Worm (Caenorhabditis elegans) whole organism, L2 larva: ENCODE results near the gene ceh-87.
"Not testable (repeated sequence)": the region's sequence is repeated elsewhere in the genome, so short reads cannot be mapped to it uniquely, and the experiment has no call there.

Source experiments
- F13H6.1 ChIP-seq: sonication (generic microtip); optimal IDR thresholded peaks from 2 replicates; lab custom pipeline; 2016; ENCODE audit warnings: missing genetic modification characterization, missing compliant biosample characterization
- ceh-82 ChIP-seq: fragments of 150-350 bp; optimal IDR thresholded peaks from 2 replicates; lab custom pipeline; 2014; ENCODE audit warnings: missing biosample characterization, missing genetic modification characterization
- dmd-4 ChIP-seq: sonication (generic microtip); optimal IDR thresholded peaks from 2 replicates; lab custom pipeline; 2017; ENCODE audit warnings: missing biosample characterization, missing genetic modification characterization
- fos-1 ChIP-seq: fragments of 150-350 bp; optimal IDR thresholded peaks from 2 replicates; lab custom pipeline; 2014; ENCODE audit warnings: missing biosample characterization, missing genetic modification characterization
- gmeb-1 ChIP-seq: fragments of 150-350 bp; optimal IDR thresholded peaks from 2 replicates; lab custom pipeline; 2014; ENCODE audit warnings: missing biosample characterization, missing genetic modification characterization
- nhr-11 ChIP-seq: fragments of 150-350 bp; optimal IDR thresholded peaks from 2 replicates; lab custom pipeline; 2014; ENCODE audit warnings: missing biosample characterization, missing genetic modification characterization
- nhr-12 ChIP-seq: fragments of 150-350 bp; optimal IDR thresholded peaks from 2 replicates; lab custom pipeline; 2014; ENCODE audit warnings: missing biosample characterization, missing genetic modification characterization
- nhr-237 ChIP-seq: fragments of 150-350 bp; optimal IDR thresholded peaks from 2 replicates; lab custom pipeline; 2014; ENCODE audit warnings: missing biosample characterization, missing genetic modification characterization
- peb-1 ChIP-seq: fragments of 150-350 bp; optimal IDR thresholded peaks from 2 replicates; lab custom pipeline; 2014; ENCODE audit warnings: missing biosample characterization, missing genetic modification characterization
- skn-1 ChIP-seq: sonication (generic microtip); optimal IDR thresholded peaks from 2 replicates; lab custom pipeline; 2017; ENCODE audit warnings: missing biosample characterization, missing genetic modification characterization
- sma-3 ChIP-seq: sonication (generic microtip); optimal IDR thresholded peaks from 2 replicates; lab custom pipeline; 2016; ENCODE audit warnings: missing genetic modification reagents, missing genetic modification characterization, missing compliant biosample characterization
- unc-39 ChIP-seq: fragments of 150-350 bp; optimal IDR thresholded peaks from 2 replicates; lab custom pipeline; 2014; ENCODE audit warnings: missing biosample characterization, missing genetic modification characterization
- unc-55 ChIP-seq: fragments of 150-350 bp; sonication (generic microtip); optimal IDR thresholded peaks from 3 replicates; lab custom pipeline; 2014; ENCODE audit warnings: missing biosample characterization, missing genetic modification reagents, missing genetic modification characterization
- unc-62 ChIP-seq: fragments of 150-350 bp; optimal IDR thresholded peaks from 2 replicates; lab custom pipeline; 2014; ENCODE audit warnings: missing biosample characterization, missing genetic modification reagents, missing genetic modification characterization

- not testable (repeated sequence) for TF ChIP-seq peb-1 (tag; lab: Kevin White, UChicago); unc-62 (GFP tag; lab: Kevin White, UChicago); unc-39 (tag; lab: Kevin White, UChicago); nhr-11 (tag; lab: Kevin White, UChicago); nhr-237 (tag; lab: Kevin White, UChicago); ceh-82 (tag; lab: Kevin White, UChicago); nhr-12 (tag; lab: Kevin White, UChicago); sma-3 (GFP tag; lab: Kevin White, UChicago); fos-1 (tag; lab: Kevin White, UChicago); gmeb-1 (tag; lab: Kevin White, UChicago); dmd-4 (tag; lab: Kevin White, UChicago); skn-1 (tag; lab: Kevin White, UChicago); F13H6.1 (tag; lab: Kevin White, UChicago); unc-55 (GFP tag; lab: Kevin White, UChicago)
Measured at ce11 chrII:2665081-2665480, 19.0 kb downstream of the ceh-87 start, which contains the start of gene F22E5.2.
